Fruit fly (Drosophila melanogaster) S2 (cell line): ENCODE measurements around the gene Gcna.

Experiments
- CG8478 ChIP-seq: fragments of >200 bp; optimal IDR thresholded peaks from 2 replicates; lab custom pipeline; 2018
- CTCF ChIP-seq, 2 experiments: fragments of >200 bp; optimal IDR thresholded peaks; 2 replicates each; lab custom pipeline; 2018

DNA sequence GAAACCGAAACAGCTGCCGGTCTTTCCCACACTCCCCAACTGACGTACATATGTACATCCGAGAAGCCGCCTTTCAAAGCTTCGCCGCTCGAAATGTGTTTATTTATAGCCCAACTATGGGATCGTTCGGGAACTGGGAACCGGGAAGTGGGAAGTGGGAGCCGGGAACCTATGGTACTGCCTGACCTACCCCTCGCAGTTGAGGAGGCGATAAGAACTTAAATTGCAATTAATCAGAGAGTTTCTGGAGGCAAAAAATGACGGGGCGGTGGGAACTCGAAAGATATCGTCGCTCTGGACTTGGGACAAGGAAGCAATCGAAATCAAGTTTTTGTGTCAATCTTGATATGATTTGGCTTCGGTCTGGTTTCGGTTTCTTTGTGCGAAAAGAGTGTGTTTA is 32.9 kb downstream of the Gcna start:
- TF ChIP-seq CG8478 (lab: Kevin White, UChicago) (no peak), CTCF (optimal IDR thresholded peaks at IDR 0.05; lab: Kevin White, UChicago) (no peak)
